Fruit fly (Drosophila melanogaster) whole organism: Measurements from ENCODE around the gene Scr.

Experiments
- EcR ChIP-seq, 2 experiments: fragments of >200 bp; optimal IDR thresholded peaks; 2 replicates each; lab custom pipeline; 2017; ENCODE audit warnings: missing biosample characterization in 2 of 2, missing genetic modification characterization in 2 of 2, missing genetic modification reagents in 2 of 2
- pan ChIP-seq: fragments of >200 bp; optimal IDR thresholded peaks from 2 replicates; lab custom pipeline; 2017

DNA sequence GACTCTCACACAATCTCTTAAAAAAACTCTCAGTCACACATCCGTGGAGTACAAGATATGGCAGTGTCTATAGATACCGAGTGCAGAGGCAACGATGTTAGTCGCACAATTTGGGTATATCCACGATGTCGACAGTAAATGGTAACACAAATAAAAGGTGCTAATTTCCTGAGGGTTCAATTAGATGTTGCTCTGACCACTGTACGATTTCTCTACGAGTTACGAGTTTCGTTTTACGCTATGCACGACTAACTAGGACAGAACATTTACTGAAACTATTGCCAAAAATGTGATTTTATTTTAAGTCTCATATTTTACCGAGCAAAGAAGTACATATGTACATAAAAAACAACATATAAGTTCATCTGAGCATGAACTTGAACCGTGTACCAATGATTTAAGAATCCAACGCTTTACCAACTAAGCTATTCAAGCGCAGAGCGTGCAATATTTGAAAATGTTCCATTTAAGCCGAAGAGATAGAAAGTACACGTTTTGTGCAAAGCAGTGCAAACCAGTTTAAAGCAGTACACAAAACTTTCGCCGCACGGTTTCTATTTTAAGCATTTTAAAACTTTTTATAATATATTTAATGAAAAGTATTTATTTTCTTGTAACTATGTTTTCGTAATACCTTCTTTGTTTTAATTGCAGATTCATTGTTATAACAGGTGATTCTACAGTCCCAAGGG is 30.7 kb downstream of the Scr start:
- TF ChIP-seq pan (lab: Kevin White, UChicago) (no peak), EcR (GFP tag; optimal IDR thresholded peaks at IDR 0.05; lab: Kevin White, UChicago) (no peak)
